Worm (Caenorhabditis elegans): ENCODE results near the gene F47D12.9.

The F47D12.9 gene

DNA sequence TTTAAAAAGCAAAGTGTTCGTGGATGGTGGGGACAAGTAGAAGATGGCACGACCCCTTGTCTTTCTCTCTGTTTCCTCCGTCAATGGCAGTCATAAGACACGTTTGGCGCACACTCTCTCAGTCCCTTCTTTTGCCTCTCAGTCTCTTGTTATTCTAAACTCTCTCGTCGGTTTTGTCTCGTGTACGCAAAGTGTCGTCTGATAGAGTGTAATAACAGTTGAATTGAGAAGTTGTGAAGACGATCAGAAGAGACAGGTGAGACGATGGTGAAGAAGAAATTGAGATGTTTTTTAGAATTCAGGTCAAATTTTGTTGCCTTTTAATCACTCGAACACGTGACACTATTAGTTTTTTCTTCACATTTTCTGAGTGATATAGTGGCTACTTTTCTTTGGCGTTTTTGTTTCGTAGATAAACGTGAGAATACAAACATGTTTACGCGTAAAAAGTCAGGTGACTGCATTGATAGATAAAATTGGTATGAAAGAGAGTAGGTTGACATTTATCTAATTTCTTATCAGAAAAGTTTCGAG lies at the start of gene F47D12.9:
F47D12.9 (minus strand) TSS at position 267 of the 534 bp plus-strand sequence.
- no peak for TF ChIP-seq ztf-23 (GFP tag; IDR thresholded peaks at IDR 0.05)
- no peak for TF ChIP-seq med-1 (GFP tag; optimal IDR thresholded peaks at IDR 0.05; ENCODE audit: insufficient read depth)
- TF ChIP-seq cog-1 (tag; optimal IDR thresholded peaks at IDR 0.05) = no peak
- TF ChIP-seq tab-1 (GFP tag; IDR thresholded peaks at IDR 0.05) = no peak
- no peak for TF ChIP-seq flt-1 (GFP tag; IDR thresholded peaks at IDR 0.05)
- no peak for TF ChIP-seq klf-2 (GFP tag; conservative IDR thresholded peaks at IDR 0.05)

DNA sequence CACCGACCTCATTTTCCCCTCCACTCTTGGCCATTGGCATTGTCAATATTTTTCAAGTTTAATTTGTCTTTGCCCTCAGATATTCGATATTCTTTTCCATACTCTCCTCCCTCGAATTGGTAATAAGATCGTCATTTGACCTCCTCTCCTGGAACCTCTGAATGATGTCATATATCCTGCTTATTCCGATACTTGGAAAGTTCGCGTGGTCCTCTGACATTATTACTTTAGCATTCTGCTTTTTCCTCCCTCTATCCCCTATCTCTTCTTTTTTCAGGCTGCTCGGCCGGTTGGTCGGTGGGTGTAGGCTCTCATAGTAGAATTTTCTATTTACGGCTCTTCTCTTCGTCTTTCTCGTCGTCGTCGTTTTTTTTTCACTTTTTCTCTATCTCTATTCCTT lies 49.3 kb upstream of the F47D12.9 start:
- TF ChIP-seq ztf-29 (GFP tag; IDR thresholded peaks at IDR 0.05) = no peak
- TF ChIP-seq med-1 (GFP tag; optimal IDR thresholded peaks at IDR 0.05; ENCODE audit: insufficient read depth) = no peak
- TF ChIP-seq cog-1 (tag; optimal IDR thresholded peaks at IDR 0.05) = no peak
- TF ChIP-seq tab-1 (GFP tag; IDR thresholded peaks at IDR 0.05) = no peak
- no peak for TF ChIP-seq flt-1 (GFP tag; IDR thresholded peaks at IDR 0.05)
- TF ChIP-seq T22C8.4 (GFP tag; IDR thresholded peaks at IDR 0.05) = no peak
- no peak for TF ChIP-seq klf-2 (GFP tag; conservative IDR thresholded peaks at IDR 0.05)
- TF ChIP-seq ref-1 (GFP tag; conservative IDR thresholded peaks at IDR 0.05) = no peak
- TF ChIP-seq ztf-23 (GFP tag; IDR thresholded peaks at IDR 0.05) = no peak

DNA sequence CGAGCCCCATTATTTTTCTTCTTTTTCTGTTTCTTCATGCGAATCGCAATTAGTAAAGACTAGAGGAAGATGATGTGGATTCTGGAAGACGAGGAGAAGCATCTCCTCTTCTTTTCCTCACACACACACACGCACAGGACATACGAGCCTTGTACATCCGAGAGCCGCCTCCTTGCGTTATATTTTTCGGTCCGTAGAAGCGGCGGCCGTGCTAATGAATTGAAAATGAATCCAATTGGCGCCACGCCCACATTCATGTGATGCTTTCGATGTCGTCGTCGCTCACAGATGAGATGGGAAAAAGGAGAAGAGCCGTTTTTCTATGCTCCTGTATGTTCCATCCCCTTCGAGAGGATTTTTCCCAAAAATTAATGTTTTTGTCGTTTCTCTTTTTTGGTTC lies 48.3 kb upstream of the F47D12.9 start:
- TF ChIP-seq klf-2 (GFP tag; conservative IDR thresholded peaks at IDR 0.05) = no peak
- no peak for TF ChIP-seq ztf-29 (GFP tag; IDR thresholded peaks at IDR 0.05)
- TF ChIP-seq T22C8.4 (GFP tag; IDR thresholded peaks at IDR 0.05) = no peak
- TF ChIP-seq flt-1 (GFP tag; IDR thresholded peaks at IDR 0.05) = no peak
- TF ChIP-seq tab-1 (GFP tag; IDR thresholded peaks at IDR 0.05) = no peak
- TF ChIP-seq ztf-23 (GFP tag; IDR thresholded peaks at IDR 0.05) = no peak
- TF ChIP-seq cog-1 (tag; optimal IDR thresholded peaks at IDR 0.05) = no peak
- TF ChIP-seq ref-1 (GFP tag; conservative IDR thresholded peaks at IDR 0.05) = no peak
- TF ChIP-seq med-1 (GFP tag; optimal IDR thresholded peaks at IDR 0.05; ENCODE audit: insufficient read depth) = no peak

DNA sequence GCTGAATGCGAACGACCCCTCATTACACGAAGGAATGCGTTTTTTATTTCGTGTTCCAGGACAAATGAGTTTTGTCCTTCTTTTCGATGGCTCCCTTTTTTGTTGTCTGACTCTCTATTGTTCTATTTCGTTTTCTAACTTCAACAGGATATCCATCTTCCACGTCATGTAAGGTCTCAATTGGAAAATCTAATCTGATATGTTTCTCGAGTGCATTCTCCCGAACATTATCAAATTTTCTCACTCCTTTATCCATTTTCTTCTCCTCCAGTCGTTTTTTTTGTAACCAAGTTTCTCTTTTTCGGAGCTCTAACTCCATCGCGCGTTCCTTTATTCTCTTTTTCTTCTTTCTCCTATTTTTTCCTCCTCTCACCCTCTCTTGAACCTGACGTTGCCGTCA lies 47.2 kb upstream of the F47D12.9 start:
- TF ChIP-seq tab-1 (GFP tag; IDR thresholded peaks at IDR 0.05) = no peak
- TF ChIP-seq klf-2 (GFP tag; conservative IDR thresholded peaks at IDR 0.05) = no peak
- no peak for TF ChIP-seq ref-1 (GFP tag; conservative IDR thresholded peaks at IDR 0.05)
- no peak for TF ChIP-seq cog-1 (tag; optimal IDR thresholded peaks at IDR 0.05)
- TF ChIP-seq ztf-23 (GFP tag; IDR thresholded peaks at IDR 0.05) = no peak
- TF ChIP-seq ztf-29 (GFP tag; IDR thresholded peaks at IDR 0.05) = no peak
- TF ChIP-seq med-1 (GFP tag; optimal IDR thresholded peaks at IDR 0.05; ENCODE audit: insufficient read depth) = no peak
- no peak for TF ChIP-seq T22C8.4 (GFP tag; IDR thresholded peaks at IDR 0.05)
- no peak for TF ChIP-seq flt-1 (GFP tag; IDR thresholded peaks at IDR 0.05)

DNA sequence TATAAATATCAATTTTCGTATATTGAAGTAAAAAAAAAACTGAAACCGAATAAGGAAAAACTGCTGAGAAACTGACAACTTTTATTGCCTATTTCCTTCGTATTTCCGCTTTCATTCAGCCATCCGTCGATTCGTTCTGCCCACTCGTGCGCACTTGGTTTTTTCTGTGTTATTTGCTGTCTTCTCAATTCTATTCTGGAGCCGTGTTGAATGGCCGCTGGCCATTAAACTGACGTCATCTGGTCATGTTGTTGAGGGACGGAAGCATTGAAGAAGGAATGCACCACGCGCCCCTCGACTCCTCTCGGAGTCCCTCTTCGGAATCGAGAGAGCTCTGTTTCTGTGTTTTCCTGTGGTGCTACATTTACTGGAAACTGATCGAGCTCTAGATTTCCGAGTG lies 45.4 kb upstream of the F47D12.9 start:
- TF ChIP-seq cog-1 (tag; optimal IDR thresholded peaks at IDR 0.05) (no peak), tab-1 (GFP tag; IDR thresholded peaks at IDR 0.05) (0 out of 2 replicates have a peak, but pooled peaks have one; percentile 34), T22C8.4 (GFP tag; IDR thresholded peaks at IDR 0.05) (no peak), ztf-23 (GFP tag; IDR thresholded peaks at IDR 0.05) (no peak), klf-2 (GFP tag; conservative IDR thresholded peaks at IDR 0.05) (no peak), ref-1 (GFP tag; conservative IDR thresholded peaks at IDR 0.05) (no peak), med-1 (GFP tag; optimal IDR thresholded peaks at IDR 0.05; ENCODE audit: insufficient read depth) (no peak), ztf-29 (GFP tag; IDR thresholded peaks at IDR 0.05) (no peak), flt-1 (GFP tag; IDR thresholded peaks at IDR 0.05) (no peak)

DNA sequence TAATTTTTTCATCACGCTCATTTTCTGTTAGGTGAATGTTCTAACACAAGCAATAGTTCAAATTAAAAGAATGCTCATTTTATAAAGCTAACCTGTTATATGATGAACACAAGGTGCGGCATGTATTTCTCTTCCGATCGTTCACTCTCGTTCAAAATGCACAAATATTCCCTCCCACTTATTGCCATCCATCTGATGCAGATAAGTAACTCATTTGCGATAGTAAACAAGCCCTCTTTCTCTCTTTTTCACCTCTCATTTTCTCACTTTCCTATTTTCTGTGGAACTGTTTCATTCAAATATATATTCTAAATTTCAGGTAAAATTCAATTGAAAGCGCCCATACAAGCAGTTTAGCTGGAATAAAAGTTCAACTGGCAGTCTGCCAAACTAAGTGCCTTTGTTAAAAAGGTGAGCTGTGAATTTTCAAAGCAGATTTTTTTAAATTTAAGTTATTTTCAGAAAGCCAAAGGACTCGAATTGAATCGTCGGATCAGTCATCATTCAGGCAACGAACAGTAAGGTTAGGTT lies 42.9 kb upstream of the F47D12.9 start, which contains the start of the genes trmt-10C.2 and C56G2.22:
trmt-10C.2 (plus strand) TSS at position 314 of the 531 bp plus-strand sequence.
C56G2.22 (plus strand) TSS at position 481 of the 531 bp plus-strand sequence.
- TF ChIP-seq T22C8.4 (GFP tag; IDR thresholded peaks at IDR 0.05) = no peak

DNA sequence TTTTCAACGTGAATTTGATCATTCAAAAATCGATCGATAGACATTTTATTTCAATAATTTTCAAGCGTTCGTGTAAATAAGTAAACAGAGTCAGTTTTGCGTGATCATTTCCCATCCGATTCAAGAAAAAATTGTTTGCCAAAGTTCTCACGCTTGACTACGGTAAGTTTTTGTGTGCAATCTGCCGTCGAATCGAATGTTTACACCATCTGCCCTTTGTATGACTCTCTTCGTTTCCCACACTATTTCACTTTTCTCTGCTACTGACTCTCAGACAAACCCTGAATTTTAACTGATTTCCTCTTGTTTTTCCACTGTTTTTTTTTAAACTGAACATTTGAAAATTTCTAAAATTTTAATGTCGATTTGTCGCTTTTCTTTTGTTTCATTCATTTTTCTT lies 41.6 kb upstream of the F47D12.9 start:
- peak; percentile 75; the same call in 1 of the 2 replicates for TF ChIP-seq flt-1 (GFP tag; IDR thresholded peaks at IDR 0.05)
- TF ChIP-seq med-1 (GFP tag; optimal IDR thresholded peaks at IDR 0.05; ENCODE audit: insufficient read depth) = peak; percentile 29
- TF ChIP-seq ztf-23 (GFP tag; IDR thresholded peaks at IDR 0.05) = 0 out of 2 replicates have a peak, but pooled peaks have one; percentile 40
- peak; percentile 73 for TF ChIP-seq cog-1 (tag; optimal IDR thresholded peaks at IDR 0.05)
- no peak for TF ChIP-seq ref-1 (GFP tag; conservative IDR thresholded peaks at IDR 0.05)

DNA sequence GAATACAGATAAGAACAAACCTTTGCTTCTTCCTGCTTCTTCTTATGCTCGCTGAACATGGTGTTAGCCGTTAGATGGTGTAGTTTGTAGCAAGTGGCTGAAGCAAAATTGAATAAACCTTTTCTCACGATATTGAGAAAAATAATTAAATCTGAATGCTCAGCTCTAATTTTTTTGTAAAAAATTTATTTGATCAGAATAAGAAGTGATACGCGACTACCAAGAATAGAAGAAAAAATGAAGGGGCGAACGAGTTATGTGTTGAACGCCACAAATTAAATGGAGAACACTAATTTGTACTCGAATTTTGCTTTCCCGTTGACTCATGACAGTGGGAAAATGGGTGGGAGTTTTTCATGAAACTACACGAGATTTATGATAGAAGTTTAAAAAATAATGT lies 40.0 kb upstream of the F47D12.9 start, which contains the start of gene C56G2.9:
C56G2.9 (minus strand) TSS at position 101 of the 400 bp plus-strand sequence.
- TF ChIP-seq klf-2 (GFP tag; conservative IDR thresholded peaks at IDR 0.05) (no peak), ztf-29 (GFP tag; IDR thresholded peaks at IDR 0.05) (no peak), tab-1 (GFP tag; IDR thresholded peaks at IDR 0.05) (no peak), T22C8.4 (GFP tag; IDR thresholded peaks at IDR 0.05) (no peak), med-1 (GFP tag; optimal IDR thresholded peaks at IDR 0.05; ENCODE audit: insufficient read depth) (no peak), flt-1 (GFP tag; IDR thresholded peaks at IDR 0.05) (no peak), cog-1 (tag; optimal IDR thresholded peaks at IDR 0.05) (no peak), ztf-23 (GFP tag; IDR thresholded peaks at IDR 0.05) (no peak), ref-1 (GFP tag; conservative IDR thresholded peaks at IDR 0.05) (no peak)

DNA sequence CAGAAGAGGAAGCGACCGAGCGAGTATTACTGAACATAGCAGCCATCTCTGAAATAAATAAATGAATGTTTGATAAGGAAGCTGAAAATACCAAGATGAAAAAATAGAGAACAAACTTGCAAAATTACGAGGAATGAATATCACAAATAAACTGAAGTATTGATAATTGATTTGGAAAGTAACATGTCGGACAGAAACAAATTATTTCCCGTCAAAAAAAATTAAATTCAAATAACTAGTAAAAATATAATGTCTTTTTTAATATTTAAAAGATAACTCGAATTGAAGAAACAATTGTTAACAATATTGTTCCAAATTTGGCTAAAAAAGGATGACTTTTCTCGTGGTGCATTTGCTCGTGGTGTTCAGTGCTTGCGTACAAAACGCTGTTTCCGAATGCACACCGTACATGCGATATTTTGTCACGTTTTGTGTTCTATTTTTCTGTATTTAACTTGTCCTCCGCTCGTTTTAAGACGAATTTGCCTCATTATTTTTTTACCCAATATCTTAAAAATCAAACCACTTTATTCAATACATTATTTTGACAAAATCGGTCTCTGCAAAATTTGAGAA lies 38.8 kb upstream of the F47D12.9 start, which contains the start of gene rpn-13:
rpn-13 (minus strand) TSS at position 51 of the 576 bp plus-strand sequence.
- TF ChIP-seq klf-2 (GFP tag; conservative IDR thresholded peaks at IDR 0.05) (no peak), ztf-23 (GFP tag; IDR thresholded peaks at IDR 0.05) (no peak), cog-1 (tag; optimal IDR thresholded peaks at IDR 0.05) (no peak), T22C8.4 (GFP tag; IDR thresholded peaks at IDR 0.05) (no peak), tab-1 (GFP tag; IDR thresholded peaks at IDR 0.05) (no peak), med-1 (GFP tag; optimal IDR thresholded peaks at IDR 0.05; ENCODE audit: insufficient read depth) (no peak)

Data from whole organism, midembryonic.